Fruit fly (Drosophila melanogaster): ENCODE results near the gene Osi23.

Gene Osi23

dm6 chr3R:30413795-30414194 is 31.1 kb downstream of the Osi23 start (continued):
- TF ChIP-seq oc (tag; optimal IDR thresholded peaks at IDR 0.05) (peak; percentile 51), NfI (GFP tag; optimal IDR thresholded peaks at IDR 0.05) (peak; percentile 30), CG3407 (GFP tag; optimal IDR thresholded peaks at IDR 0.05) (no peak), CG6791 (GFP tag; IDR thresholded peaks at IDR 0.05; ENCODE audit: partially characterized antibody) (no peak), crc (GFP tag; optimal IDR thresholded peaks at IDR 0.05) (no peak), pan (optimal IDR thresholded peaks at IDR 0.05) (no peak), pan (GFP tag; optimal IDR thresholded peaks at IDR 0.05 in 1 of 2, IDR thresholded peaks at IDR 0.05 in 1 of 2) (peak in 1 of 2 experiments; percentile 75), CG4820 (GFP tag; optimal IDR thresholded peaks at IDR 0.05) (peak; percentile 59), CG4854 (GFP tag; optimal IDR thresholded peaks at IDR 0.05) (no peak), CG16813 (GFP tag; IDR thresholded peaks at IDR 0.05; ENCODE audit: partially characterized antibody) (no peak), Ets97D (GFP tag; optimal IDR thresholded peaks at IDR 0.05) (no peak), MESR4 (GFP tag; optimal IDR thresholded peaks at IDR 0.05) (no peak), CG4404 (GFP tag; IDR thresholded peaks at IDR 0.05) (no peak), gro (GFP tag; optimal IDR thresholded peaks at IDR 0.05) (no peak), CG14965 (GFP tag; optimal IDR thresholded peaks at IDR 0.05; ENCODE audit: borderline replicate concordance) (no peak), CG31441 (GFP tag; IDR thresholded peaks at IDR 0.05) (peak; percentile 67), CG2116 (GFP tag; optimal IDR thresholded peaks at IDR 0.05) (no peak), Bdp1 (GFP tag; optimal IDR thresholded peaks at IDR 0.05) (no peak), dati (GFP tag; IDR thresholded peaks at IDR 0.05) (no peak), CG13296 (GFP tag; optimal IDR thresholded peaks at IDR 0.05) (no peak), ci (GFP tag; IDR thresholded peaks at IDR 0.05) (peak; percentile 88), Adf1 (GFP tag; IDR thresholded peaks at IDR 0.05) (no peak), Sry-δ (GFP tag; optimal IDR thresholded peaks at IDR 0.05) (no peak), CG13894 (tag; optimal IDR thresholded peaks at IDR 0.05) (no peak), D19A (tag; optimal IDR thresholded peaks at IDR 0.05) (peak; percentile 16), NK7.1 (GFP tag; optimal IDR thresholded peaks at IDR 0.05) (no peak), bigmax (GFP tag; optimal IDR thresholded peaks at IDR 0.05) (no peak), CG43689 (GFP tag; IDR thresholded peaks at IDR 0.05) (no peak), CG10543 (GFP tag; optimal IDR thresholded peaks at IDR 0.05) (no peak), pum (GFP tag; optimal IDR thresholded peaks at IDR 0.05) (peak; percentile 12), Fer3 (tag; optimal IDR thresholded peaks at IDR 0.05) (peak; percentile 38), CG8290 (GFP tag; optimal IDR thresholded peaks at IDR 0.05) (no peak), CG8290 (tag; optimal IDR thresholded peaks at IDR 0.05) (peak in 1 of 2 experiments; percentile 52), CG4617 (GFP tag; optimal IDR thresholded peaks at IDR 0.05; ENCODE audit: borderline replicate concordance) (no peak), CG7271 (tag; optimal IDR thresholded peaks at IDR 0.05) (no peak), Trl (optimal IDR thresholded peaks at IDR 0.05) (no peak), Trl (GFP tag; optimal IDR thresholded peaks at IDR 0.05) (peak; percentile 11), CG11723 (GFP tag; optimal IDR thresholded peaks at IDR 0.05) (no peak), CG11247 (GFP tag; IDR thresholded peaks at IDR 0.05) (peak; percentile 28; the same call in 1 of the 2 replicates), sob (GFP tag; IDR thresholded peaks at IDR 0.05) (0 out of 2 replicates have a peak, but pooled peaks have one; percentile 42), CG13624 (GFP tag; optimal IDR thresholded peaks at IDR 0.05) (no peak), Sin3A (optimal IDR thresholded peaks at IDR 0.05) (no peak), CG1647 (GFP tag; optimal IDR thresholded peaks at IDR 0.05) (no peak), tin (GFP tag; optimal IDR thresholded peaks at IDR 0.05) (peak; percentile 59), Nf-YC (tag; optimal IDR thresholded peaks at IDR 0.05) (no peak), lab (GFP tag; optimal IDR thresholded peaks at IDR 0.05) (peak; percentile 68), CG10565 (GFP tag; optimal IDR thresholded peaks at IDR 0.05) (no peak), CG15269 (tag; optimal IDR thresholded peaks at IDR 0.05) (peak; percentile 47), nmo (GFP tag; optimal IDR thresholded peaks at IDR 0.05) (peak; percentile 70), phol (tag; optimal IDR thresholded peaks at IDR 0.05) (peak; percentile 69), Meics (GFP tag; optimal IDR thresholded peaks at IDR 0.05) (peak; percentile 25), CG8089 (GFP tag; optimal IDR thresholded peaks at IDR 0.05) (peak; percentile 25)

Measured in whole organism, embryonic.